Fruit fly (Drosophila melanogaster) ovary, adult (tissue): ENCODE data around the gene mRpL15.
A peak's percentile ranks its signal among the peaks of the same experiment; 100 is the strongest.

ENCODE experiments used
- CG17801 ChIP-seq: fragments of 200-800 bp; optimal IDR thresholded peaks from 2 replicates; lab custom pipeline; 2019; ENCODE audit warnings: missing biosample characterization, mild to moderate bottlenecking, missing genetic modification characterization, moderate library complexity; ENCODE audit not compliant: partially characterized antibody

The mRpL15 gene

DNA sequence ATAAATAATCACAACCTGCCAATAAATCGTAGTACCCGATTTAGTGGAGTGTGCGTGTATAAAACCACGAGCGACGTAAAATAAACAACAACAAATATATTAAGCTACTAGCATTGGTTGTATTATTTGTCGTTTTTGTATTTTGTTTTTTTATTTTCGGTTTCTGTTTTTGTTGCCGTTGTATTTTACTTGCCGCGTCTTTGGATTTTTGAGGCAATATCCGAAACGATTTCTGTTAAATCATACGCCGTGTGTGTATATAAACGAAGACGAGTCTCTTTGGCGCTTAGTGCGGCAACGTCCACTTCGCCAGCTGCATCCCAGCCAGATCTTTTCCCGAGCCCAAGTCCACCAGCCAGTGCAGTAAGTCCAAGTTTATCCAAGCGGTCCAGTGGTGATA lies 22.7 kb downstream of the mRpL15 start, which contains the start of gene zye:
zye (plus strand) TSS at position 301 of the 400 bp plus-strand sequence.
- no peak for TF ChIP-seq CG17801 (GFP tag; lab: Kevin White, UChicago)

DNA sequence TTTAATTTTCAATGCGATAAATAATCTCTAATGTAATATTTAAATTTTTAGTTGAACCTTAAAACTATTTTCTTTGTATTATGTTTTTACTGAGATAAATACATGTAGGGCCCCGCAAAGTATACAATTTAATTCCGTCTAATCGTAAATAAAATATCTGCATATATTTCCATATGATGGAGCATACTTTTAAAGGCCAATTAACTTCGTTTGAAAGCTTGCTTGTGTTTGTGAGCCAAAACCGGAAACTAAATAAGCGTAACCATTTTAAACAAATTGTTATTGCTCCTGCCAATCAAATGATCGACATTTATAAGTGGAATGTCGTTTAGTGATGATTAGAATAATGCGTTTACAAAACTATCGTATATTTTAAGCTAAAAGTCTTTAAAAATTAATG lies 25.2 kb downstream of the mRpL15 start:
- peak; percentile 41 for TF ChIP-seq CG17801 (GFP tag; lab: Kevin White, UChicago)

DNA sequence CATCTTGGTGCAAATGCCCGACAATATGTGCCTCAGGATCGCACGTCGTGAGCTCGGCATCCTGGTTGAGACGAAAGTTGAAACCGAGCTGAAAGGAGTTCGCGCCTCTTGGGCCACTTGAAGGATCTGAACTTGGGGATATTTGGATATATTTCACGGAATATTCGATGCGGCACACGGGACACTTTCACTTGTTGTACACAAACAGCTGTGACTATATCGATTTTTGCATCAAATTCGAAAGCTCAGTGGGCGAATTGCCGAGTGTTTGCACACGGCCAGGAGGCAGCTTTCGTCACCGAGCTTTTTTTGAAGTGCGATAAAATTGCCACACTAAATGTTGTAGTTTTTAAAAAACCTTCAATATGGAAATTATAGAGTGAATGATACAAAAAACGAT lies 25.7 kb downstream of the mRpL15 start, which contains the start of gene CG13248:
CG13248 (minus strand) TSS at position 222 of the 400 bp plus-strand sequence.
- TF ChIP-seq CG17801 (GFP tag; lab: Kevin White, UChicago), result no peak

DNA sequence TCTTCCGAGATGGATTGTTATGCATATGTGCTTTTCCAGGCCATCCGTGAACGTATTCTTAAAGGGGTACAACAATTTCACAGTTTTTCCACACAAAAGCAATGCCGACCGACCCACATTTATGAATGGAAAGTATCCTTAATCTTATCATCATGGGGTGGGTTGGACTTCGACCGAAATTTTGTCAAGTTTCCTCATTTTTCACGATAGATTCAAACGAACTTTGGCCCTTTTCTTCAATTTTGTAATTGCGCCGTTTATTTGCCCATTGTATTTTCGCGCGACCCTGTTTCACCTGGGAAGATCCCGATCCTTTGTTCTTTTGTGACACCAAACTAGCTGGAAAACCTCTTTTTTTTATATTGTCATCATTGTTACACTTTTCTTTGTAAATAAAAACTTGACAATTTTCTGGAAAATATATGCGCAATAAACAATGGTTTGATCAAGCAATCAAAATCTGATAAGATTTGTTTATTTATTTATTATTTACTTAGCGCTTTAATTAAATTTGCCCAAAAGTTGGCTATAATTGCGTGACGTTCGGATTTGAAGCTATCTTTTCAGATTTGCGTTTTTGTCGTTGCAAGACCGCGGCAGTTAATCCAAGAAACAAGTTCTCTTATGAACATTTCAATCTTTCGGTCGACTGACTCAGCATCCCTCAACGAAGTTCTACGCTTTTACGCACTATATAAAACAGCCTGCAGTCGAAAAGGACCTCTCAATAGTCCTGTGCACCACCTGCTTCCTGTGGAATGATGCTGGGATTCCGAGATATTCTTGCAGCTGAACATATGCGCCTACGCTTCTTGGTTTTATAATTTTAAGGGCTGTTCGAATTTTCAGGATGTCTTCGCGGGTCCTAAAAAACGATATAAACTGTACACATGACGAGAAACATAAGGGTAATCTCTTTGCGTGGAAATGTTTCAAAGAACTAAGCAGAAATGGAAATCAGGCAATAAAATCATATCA lies 29.7 kb downstream of the mRpL15 start:
- no peak for TF ChIP-seq CG17801 (GFP tag; lab: Kevin White, UChicago)

DNA sequence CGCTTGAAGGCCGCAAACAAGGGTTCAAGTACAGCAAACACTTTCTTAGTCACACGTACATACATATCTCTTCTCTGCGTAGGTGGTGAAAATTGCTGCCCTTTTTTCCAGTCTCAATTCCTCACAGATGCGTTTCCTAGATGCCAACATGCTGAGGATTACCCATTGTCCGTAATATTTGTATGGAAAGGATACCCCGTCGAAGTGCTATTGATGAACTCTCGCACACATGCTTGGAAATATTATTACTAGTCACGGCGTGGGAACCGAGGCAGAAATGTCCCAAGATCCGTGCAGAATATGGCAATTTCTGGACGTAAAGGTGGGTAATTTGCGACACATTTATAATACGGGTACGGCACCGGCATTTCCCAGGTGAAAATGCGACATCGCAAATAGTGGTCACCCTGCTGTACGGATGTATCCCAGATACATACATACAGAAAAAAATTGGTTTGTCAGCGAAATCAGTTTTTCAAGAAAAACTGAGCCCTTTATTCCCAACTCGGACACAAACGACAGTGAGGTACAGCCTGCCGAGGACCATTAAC lies 30.6 kb downstream of the mRpL15 start:
- TF ChIP-seq CG17801 (GFP tag; lab: Kevin White, UChicago), result no peak

DNA sequence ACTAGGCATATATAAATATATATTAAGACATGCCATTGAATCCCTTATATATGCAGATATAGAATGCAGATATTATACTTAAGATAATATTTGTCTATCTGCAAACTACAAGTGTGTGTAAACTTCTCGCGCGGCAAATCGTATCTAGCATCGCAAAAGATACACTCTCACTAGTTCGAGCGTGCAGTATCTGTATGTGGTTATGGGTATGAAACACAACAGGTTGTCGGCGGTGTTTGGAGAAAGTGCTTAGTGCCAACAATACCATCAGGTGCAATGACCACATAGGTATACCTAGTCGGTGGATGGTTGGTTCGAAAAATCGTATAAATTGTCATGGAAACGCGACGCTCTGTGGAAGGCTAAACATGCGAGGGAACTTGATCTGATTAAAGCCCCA lies 31.5 kb downstream of the mRpL15 start:
- no peak for TF ChIP-seq CG17801 (GFP tag; lab: Kevin White, UChicago)

DNA sequence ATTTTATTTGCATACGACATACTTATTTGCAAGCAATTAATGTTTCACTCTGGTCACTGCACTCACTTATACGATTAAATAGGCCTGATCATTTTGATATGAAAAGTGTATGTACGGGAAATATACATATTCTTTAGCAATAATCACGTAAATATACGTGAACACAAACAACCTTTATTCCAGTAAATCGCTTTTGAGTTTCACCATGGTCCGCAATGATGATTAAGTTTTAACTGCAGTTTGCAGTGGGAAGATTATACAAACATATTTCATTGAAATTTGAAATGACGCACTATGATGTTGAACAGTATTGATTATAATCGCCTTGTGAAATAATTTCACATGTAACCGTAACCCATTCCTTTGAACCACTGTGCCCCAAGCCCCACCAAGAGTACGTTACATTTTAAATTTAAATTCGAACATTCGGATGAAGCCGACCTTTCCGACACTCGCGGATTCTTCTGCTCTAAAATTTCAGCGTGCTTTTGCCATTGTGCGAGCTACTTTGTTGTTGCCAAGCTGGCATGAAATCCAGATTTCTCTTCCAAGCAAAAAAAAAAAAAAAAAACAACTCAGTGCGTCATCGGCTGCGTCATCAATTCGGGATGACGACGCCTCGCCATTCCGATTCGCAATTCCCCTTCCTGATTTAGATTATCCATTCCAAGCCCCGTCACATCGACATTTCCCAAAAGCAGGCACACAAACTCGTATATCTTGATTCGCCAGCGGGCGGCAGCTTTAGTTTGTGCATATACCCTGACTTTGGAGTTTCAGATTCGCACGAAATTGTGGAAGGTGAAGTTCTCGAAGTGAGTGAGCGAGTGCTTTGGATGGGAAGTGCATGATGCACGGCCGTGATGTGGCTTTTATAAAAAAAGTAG lies 32.3 kb downstream of the mRpL15 start:
- no peak for TF ChIP-seq CG17801 (GFP tag; lab: Kevin White, UChicago)

DNA sequence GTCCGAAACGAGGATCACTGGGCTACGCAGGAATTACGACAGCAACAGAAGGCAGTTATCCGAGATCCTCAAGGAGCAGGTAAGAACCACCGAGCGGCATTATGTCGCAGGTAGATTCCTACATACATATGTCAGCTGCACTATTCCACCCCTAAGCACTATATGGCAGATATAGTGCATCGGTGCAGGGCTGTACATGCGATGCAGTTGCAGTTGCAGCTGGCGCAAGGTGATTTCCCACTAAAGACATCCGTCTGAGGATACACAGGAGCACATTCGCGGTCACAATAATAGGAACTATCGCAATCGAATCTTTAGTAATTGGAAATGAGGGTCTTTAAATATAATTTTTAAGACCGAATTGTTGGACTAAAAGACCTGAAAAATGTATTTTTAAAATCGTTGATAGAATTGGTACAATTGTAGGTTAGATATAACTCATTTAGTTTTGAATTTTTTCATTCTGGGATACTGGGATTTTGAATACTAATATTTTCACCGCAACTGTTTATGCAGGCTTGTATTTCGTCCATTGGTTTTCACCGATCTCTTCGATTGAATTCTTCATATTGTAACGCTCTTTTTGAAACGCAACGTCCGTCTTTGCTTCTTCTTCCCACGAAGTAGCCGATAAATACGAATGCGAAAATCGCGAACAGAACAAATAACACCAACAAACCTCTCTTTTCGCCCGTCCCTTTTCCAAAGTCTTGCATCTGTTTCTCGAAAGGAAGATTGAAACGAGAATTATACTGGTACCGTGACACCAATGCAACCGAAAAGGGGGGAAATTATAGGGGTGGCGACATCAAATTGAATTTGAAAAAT lies 33.1 kb downstream of the mRpL15 start:
- TF ChIP-seq CG17801 (GFP tag; lab: Kevin White, UChicago), result no peak

DNA sequence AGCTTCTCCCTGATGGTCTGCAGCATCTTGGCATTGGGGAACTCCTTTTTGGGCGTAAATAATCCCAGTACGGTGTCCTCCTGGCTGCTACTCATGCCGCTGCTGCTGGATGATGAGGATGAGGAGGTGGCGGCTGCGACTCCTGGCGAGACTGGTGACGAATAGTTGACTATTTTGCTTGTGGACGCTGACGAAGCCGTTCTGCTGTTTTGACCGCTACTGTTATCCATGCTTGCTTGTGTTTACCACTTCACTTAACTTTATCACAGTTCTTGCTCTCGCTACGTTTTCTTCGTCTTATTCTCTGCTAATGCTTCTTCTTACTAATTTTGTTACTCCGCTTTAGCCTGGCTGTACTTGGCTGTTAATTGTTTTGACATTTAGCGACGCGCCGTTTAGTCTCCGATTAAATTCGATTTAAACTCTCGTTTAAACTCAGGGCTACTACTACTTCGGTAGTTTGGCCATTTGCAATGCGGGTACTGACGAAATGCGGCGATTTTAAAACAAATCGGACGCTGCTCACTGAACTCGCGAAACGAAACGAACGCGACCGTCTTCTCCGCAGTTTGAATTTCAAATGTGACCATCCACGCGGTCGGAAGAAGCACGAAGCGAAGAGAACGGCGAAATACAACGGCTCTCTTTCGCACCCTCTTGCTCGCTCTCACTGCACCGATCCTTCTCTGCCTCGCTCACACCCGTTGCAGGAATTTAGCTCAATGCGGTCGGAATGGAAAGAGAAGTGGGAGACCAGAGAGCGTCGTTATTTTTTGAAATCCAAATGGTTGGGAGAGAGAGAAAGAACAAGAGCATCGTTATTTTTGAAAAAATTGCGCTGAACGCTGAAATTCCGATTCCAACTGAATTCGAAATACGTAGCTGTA lies 34.7 kb downstream of the mRpL15 start, which contains the start of gene trbl:
trbl (minus strand) TSS at position 584 of the 887 bp plus-strand sequence.
- TF ChIP-seq CG17801 (GFP tag; lab: Kevin White, UChicago), result peak; percentile 77

DNA sequence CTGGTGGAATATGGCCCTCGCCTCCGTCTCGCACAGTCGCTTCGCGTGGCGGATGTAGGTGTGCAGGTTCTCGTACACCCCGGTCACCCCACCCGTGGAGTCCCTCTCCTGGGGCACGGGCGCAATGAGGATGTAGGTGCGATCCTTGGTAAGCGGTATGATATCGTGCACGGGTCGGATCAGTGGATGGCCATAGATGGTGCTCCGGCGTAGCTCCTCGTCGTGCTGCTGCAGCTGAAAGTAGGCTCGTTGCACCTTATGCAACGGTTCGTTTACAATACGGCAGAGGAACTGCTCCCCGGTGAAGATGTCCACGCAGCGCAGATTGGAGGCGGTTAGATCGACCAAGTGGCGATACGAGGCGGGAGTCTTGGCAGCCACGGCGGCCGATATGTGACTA lies 35.5 kb downstream of the mRpL15 start:
- TF ChIP-seq CG17801 (GFP tag; lab: Kevin White, UChicago), result no peak

DNA sequence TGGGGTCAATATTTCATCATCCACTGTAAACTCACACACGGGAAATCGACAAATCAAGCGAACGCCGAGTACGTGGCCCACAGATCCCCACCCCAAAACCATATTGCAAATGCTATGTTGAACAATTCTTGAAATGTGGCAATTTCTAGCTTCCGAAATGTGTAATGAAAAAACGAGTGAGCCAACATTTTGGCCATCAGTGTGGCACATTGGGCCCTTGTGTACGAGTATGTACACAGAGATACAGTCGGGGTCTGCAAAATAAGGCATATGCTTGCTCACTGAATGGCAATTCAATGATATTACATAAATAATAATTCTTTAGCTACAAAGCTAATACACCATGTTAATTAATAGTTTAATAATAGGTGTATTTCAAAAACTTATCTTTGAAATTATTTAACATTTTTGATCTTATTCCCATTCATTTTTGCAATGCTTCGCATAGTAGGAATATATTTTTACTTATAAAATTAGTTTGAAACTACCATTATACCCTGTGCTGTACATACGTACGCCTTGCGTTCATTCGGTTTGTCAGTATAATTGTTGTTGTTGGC lies 36.4 kb downstream of the mRpL15 start:
- TF ChIP-seq CG17801 (GFP tag; lab: Kevin White, UChicago), result peak; percentile 88
